Fruit fly (Drosophila melanogaster): ENCODE data around the gene DIP-zeta.

The DIP-zeta gene

dm6 chr2L:9089543-9090088 is 18.7 kb upstream of the DIP-zeta start:
- TF ChIP-seq Dref (GFP tag; IDR thresholded peaks at IDR 0.05) (no peak), Vsx1 (GFP tag; optimal IDR thresholded peaks at IDR 0.05) (no peak), Deaf1 (tag; optimal IDR thresholded peaks at IDR 0.05) (no peak), Elba2 (GFP tag; optimal IDR thresholded peaks at IDR 0.05) (no peak), pzg (GFP tag; optimal IDR thresholded peaks at IDR 0.05) (peak; percentile 40), CG10147 (GFP tag; optimal IDR thresholded peaks at IDR 0.05) (no peak), Nf-YB (GFP tag; optimal IDR thresholded peaks at IDR 0.05) (no peak), toy (GFP tag; IDR thresholded peaks at IDR 0.05) (no peak), ken (GFP tag; IDR thresholded peaks at IDR 0.05) (no peak), Meics (GFP tag; optimal IDR thresholded peaks at IDR 0.05) (peak; percentile 14), ranshi (GFP tag; IDR thresholded peaks at IDR 0.05) (no peak), pan (optimal IDR thresholded peaks at IDR 0.05) (no peak), pan (GFP tag; optimal IDR thresholded peaks at IDR 0.05 in 1 of 2, IDR thresholded peaks at IDR 0.05 in 1 of 2) (no peak), lmd (GFP tag; IDR thresholded peaks at IDR 0.05) (no peak), tap (tag; optimal IDR thresholded peaks at IDR 0.05) (no peak), Sin3A (optimal IDR thresholded peaks at IDR 0.05) (no peak), Dp (GFP tag; optimal IDR thresholded peaks at IDR 0.05) (peak; percentile 82), Myb (GFP tag; optimal IDR thresholded peaks at IDR 0.05) (no peak), CG17359 (tag; optimal IDR thresholded peaks at IDR 0.05) (no peak), CG15514 (GFP tag; optimal IDR thresholded peaks at IDR 0.05) (peak; percentile 99), jumu (GFP tag; optimal IDR thresholded peaks at IDR 0.05) (no peak), CG2120 (GFP tag; optimal IDR thresholded peaks at IDR 0.05) (peak; percentile 1), emc (GFP tag; optimal IDR thresholded peaks at IDR 0.05) (no peak), Kr (GFP tag; optimal IDR thresholded peaks at IDR 0.05) (no peak), z (GFP tag; IDR thresholded peaks at IDR 0.05) (no peak), CG33557 (GFP tag; optimal IDR thresholded peaks at IDR 0.05) (no peak), CG2199 (GFP tag; IDR thresholded peaks at IDR 0.05) (no peak), CG7928 (GFP tag; optimal IDR thresholded peaks at IDR 0.05) (peak; percentile 93), E2f2 (GFP tag; IDR thresholded peaks at IDR 0.05) (peak; percentile 90), Ets97D (GFP tag; optimal IDR thresholded peaks at IDR 0.05) (peak; percentile 90), CG12659 (GFP tag; optimal IDR thresholded peaks at IDR 0.05) (peak; percentile 3), CG18011 (GFP tag; optimal IDR thresholded peaks at IDR 0.05) (peak; percentile 96), tna (GFP tag; IDR thresholded peaks at IDR 0.05; ENCODE audit: partially characterized antibody) (no peak), Dek (tag; optimal IDR thresholded peaks at IDR 0.05) (peak; percentile 52), Xrp1 (GFP tag; IDR thresholded peaks at IDR 0.05) (no peak), CG8765 (GFP tag; IDR thresholded peaks at IDR 0.05) (no peak), lilli (GFP tag; optimal IDR thresholded peaks at IDR 0.05) (no peak), CG12769 (tag; optimal IDR thresholded peaks at IDR 0.05) (no peak), ara (GFP tag; IDR thresholded peaks at IDR 0.05) (no peak)

dm6 chr2L:9083807-9084206 is 12.8 kb upstream of the DIP-zeta start, which contains the start of gene Toll-4:
Toll-4 (plus strand) TSS chr2L:9084107.
- TF ChIP-seq HLH3B (GFP tag; IDR thresholded peaks at IDR 0.05) (no peak), nerfin-2 (GFP tag; IDR thresholded peaks at IDR 0.05; ENCODE audit: partially characterized antibody) (no peak), CG17612 (GFP tag; IDR thresholded peaks at IDR 0.05) (no peak), schlank (tag; optimal IDR thresholded peaks at IDR 0.05) (no peak), CG17802 (tag; optimal IDR thresholded peaks at IDR 0.05) (no peak), dpn (GFP tag; optimal IDR thresholded peaks at IDR 0.05) (no peak), CG3163 (GFP tag; optimal IDR thresholded peaks at IDR 0.05) (no peak), Dp (GFP tag; optimal IDR thresholded peaks at IDR 0.05) (no peak), PHDP (tag; optimal IDR thresholded peaks at IDR 0.05) (no peak), D (optimal IDR thresholded peaks at IDR 0.05) (no peak), D (GFP tag; optimal IDR thresholded peaks at IDR 0.05) (no peak), zen (tag; optimal IDR thresholded peaks at IDR 0.05) (no peak), scrt (GFP tag; optimal IDR thresholded peaks at IDR 0.05) (no peak)

Measured in whole organism, embryonic.